Worm (Caenorhabditis elegans): ENCODE measurements around the gene E02H1.1.

Gene E02H1.1

DNA sequence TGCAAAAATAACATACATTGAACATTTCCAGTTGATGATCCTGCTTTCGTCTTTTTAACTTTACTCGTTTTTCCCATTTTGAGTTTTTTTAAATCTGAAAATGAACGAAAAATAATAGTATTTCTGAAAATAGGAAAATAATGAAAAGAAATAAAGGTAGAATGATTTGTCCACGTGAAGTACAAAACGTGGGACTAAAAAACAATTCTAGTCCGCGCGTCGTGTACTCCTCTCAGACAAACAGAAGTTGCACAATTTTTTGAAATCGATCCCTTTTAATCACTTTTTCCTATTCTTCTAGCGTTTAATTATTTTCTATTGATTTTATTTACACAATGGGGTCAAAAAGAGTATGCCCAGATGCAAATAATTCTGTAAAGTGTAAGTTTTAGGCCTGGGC, at the start of gene E02H1.1, which contains the start of gene tag-124:
E02H1.1 (minus strand) TSS at position 94 of the 400 bp plus-strand sequence.
tag-124 (plus strand) TSS at position 222 of the 400 bp plus-strand sequence.
- TF ChIP-seq ama-1 (optimal IDR thresholded peaks at IDR 0.05) (no peak), tbx-11 (GFP tag; IDR thresholded peaks at IDR 0.05) (no peak), hnd-1 (tag; optimal IDR thresholded peaks at IDR 0.05) (no peak), F13C5.2 (tag; optimal IDR thresholded peaks at IDR 0.05) (peak; percentile 43), tbx-37 (GFP tag; conservative IDR thresholded peaks at IDR 0.05) (peak; percentile 78), ets-7 (tag; optimal IDR thresholded peaks at IDR 0.05) (no peak)

- TF ChIP-seq ama-1 (optimal IDR thresholded peaks at IDR 0.05) (no peak), ceh-13 (GFP tag; optimal IDR thresholded peaks at IDR 0.05) (no peak), tbx-37 (GFP tag; conservative IDR thresholded peaks at IDR 0.05) (no peak), ceh-36 (tag; optimal IDR thresholded peaks at IDR 0.05) (no peak), tra-4 (tag; optimal IDR thresholded peaks at IDR 0.05) (no peak), sea-1 (GFP tag; conservative IDR thresholded peaks at IDR 0.05) (no peak), ets-7 (tag; optimal IDR thresholded peaks at IDR 0.05) (no peak), tbx-11 (GFP tag; IDR thresholded peaks at IDR 0.05) (no peak), flt-1 (GFP tag; IDR thresholded peaks at IDR 0.05) (no peak), B0310.2 (tag; optimal IDR thresholded peaks at IDR 0.05) (no peak), hnd-1 (tag; optimal IDR thresholded peaks at IDR 0.05) (no peak), scrt-1 (GFP tag; IDR thresholded peaks at IDR 0.05) (no peak), hmbx-1 (tag; optimal IDR thresholded peaks at IDR 0.05) (no peak)
Observed at ce11 chrII:9636300-9636699, 45.3 kb upstream of the E02H1.1 start, which contains the start of gene ZK1307.7. ZK1307.7 (plus strand) TSS chrII:9636600.

ce11 chrII:9625930-9626329, 35.0 kb upstream of the E02H1.1 start:
- no peak for TF ChIP-seq tbx-37 (GFP tag; conservative IDR thresholded peaks at IDR 0.05)
- TF ChIP-seq aly-1 (tag; optimal IDR thresholded peaks at IDR 0.05), result no peak
- TF ChIP-seq ama-1 (optimal IDR thresholded peaks at IDR 0.05), result no peak
- TF ChIP-seq ceh-36 (tag; optimal IDR thresholded peaks at IDR 0.05), result no peak
- no peak for TF ChIP-seq sea-1 (GFP tag; conservative IDR thresholded peaks at IDR 0.05)
- TF ChIP-seq hnd-1 (tag; optimal IDR thresholded peaks at IDR 0.05), result no peak
- TF ChIP-seq ets-7 (tag; optimal IDR thresholded peaks at IDR 0.05), result no peak
- TF ChIP-seq tbx-11 (GFP tag; IDR thresholded peaks at IDR 0.05), result no peak
- no peak for TF ChIP-seq pes-1 (GFP tag; IDR thresholded peaks at IDR 0.05)
- no peak for TF ChIP-seq scrt-1 (GFP tag; IDR thresholded peaks at IDR 0.05)
- no peak for TF ChIP-seq B0310.2 (tag; optimal IDR thresholded peaks at IDR 0.05)

DNA sequence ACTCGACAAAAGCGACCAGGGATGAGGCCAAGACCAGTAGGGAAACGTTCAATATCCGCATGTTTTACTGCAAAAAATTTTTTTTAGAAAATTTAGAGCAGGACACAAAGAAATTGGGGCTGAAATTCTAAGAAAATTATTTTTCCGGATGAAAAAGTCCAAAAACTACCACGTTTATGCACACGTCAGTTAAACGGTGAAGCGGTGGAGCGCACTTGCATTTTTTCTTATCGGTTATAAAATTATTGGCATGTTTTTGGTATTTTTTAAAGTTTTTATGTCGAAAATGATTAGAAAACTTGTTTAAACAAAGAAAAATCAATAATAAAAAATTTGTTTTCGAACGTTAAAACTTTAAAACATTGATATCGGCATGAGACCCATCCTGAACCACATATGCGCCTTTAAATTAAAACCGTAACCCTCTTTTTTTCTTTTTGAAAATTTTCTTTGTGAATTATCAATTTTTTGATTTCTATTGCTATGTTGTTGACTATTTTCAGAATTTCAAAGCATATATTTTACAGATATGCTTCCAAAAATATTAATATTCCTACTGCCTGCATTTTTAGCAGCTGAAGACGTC, 33.2 kb upstream of the E02H1.1 start, which contains the start of the genes dnj-20 and ZK1307.8:
dnj-20 (minus strand) TSS at position 67 of the 586 bp plus-strand sequence.
ZK1307.8 (plus strand) TSS at position 504 of the 586 bp plus-strand sequence.
- TF ChIP-seq ceh-13 (GFP tag; optimal IDR thresholded peaks at IDR 0.05), result no peak
- TF ChIP-seq tra-4 (tag; optimal IDR thresholded peaks at IDR 0.05), result no peak
- TF ChIP-seq hmbx-1 (tag; optimal IDR thresholded peaks at IDR 0.05), result no peak
- no peak for TF ChIP-seq ceh-36 (tag; optimal IDR thresholded peaks at IDR 0.05)
- TF ChIP-seq aly-1 (tag; optimal IDR thresholded peaks at IDR 0.05), result no peak
- no peak for TF ChIP-seq B0310.2 (tag; optimal IDR thresholded peaks at IDR 0.05)
- no peak for TF ChIP-seq flt-1 (GFP tag; IDR thresholded peaks at IDR 0.05)
- TF ChIP-seq hmg-4 (GFP tag; optimal IDR thresholded peaks at IDR 0.05), result no peak
- no peak for TF ChIP-seq tbx-11 (GFP tag; IDR thresholded peaks at IDR 0.05)
- TF ChIP-seq tbx-37 (GFP tag; conservative IDR thresholded peaks at IDR 0.05), result no peak
- no peak for TF ChIP-seq ets-7 (tag; optimal IDR thresholded peaks at IDR 0.05)
- no peak for TF ChIP-seq pes-1 (GFP tag; IDR thresholded peaks at IDR 0.05)
- TF ChIP-seq F13C5.2 (tag; optimal IDR thresholded peaks at IDR 0.05), result no peak
- no peak for TF ChIP-seq hnd-1 (tag; optimal IDR thresholded peaks at IDR 0.05)
- no peak for TF ChIP-seq scrt-1 (GFP tag; IDR thresholded peaks at IDR 0.05)

ce11 chrII:9621913-9622348, 31.0 kb upstream of the E02H1.1 start:
- TF ChIP-seq hmg-4 (GFP tag; optimal IDR thresholded peaks at IDR 0.05) (no peak), ceh-36 (tag; optimal IDR thresholded peaks at IDR 0.05) (no peak), hmbx-1 (tag; optimal IDR thresholded peaks at IDR 0.05) (no peak), F13C5.2 (tag; optimal IDR thresholded peaks at IDR 0.05) (no peak), tbx-11 (GFP tag; IDR thresholded peaks at IDR 0.05) (no peak), aly-1 (tag; optimal IDR thresholded peaks at IDR 0.05) (no peak)

DNA sequence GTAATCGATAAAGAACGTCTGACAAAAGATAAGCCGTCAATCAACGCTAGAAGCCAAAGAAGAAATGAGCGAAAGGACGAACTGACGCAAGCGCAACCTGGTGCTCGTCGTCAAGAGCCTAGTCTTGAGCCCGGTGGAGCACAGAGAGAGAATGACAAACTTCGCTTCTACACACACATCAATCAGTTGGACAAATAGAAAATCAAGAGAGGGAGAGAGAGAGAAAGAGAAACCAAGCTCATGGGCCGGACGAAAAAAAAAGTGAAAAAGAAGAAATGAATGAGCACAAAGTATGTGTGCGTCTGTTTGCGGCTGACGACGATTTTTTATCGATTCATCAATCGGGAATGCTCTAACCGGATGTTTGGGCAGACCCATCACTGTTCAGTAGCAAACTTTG, 30.2 kb upstream of the E02H1.1 start:
- TF ChIP-seq ama-1 (optimal IDR thresholded peaks at IDR 0.05) (no peak), tra-4 (tag; optimal IDR thresholded peaks at IDR 0.05) (no peak), ceh-13 (GFP tag; optimal IDR thresholded peaks at IDR 0.05) (no peak)

ce11 chrII:9620616-9621015, 29.7 kb upstream of the E02H1.1 start:
- TF ChIP-seq aly-1 (tag; optimal IDR thresholded peaks at IDR 0.05), result no peak

DNA sequence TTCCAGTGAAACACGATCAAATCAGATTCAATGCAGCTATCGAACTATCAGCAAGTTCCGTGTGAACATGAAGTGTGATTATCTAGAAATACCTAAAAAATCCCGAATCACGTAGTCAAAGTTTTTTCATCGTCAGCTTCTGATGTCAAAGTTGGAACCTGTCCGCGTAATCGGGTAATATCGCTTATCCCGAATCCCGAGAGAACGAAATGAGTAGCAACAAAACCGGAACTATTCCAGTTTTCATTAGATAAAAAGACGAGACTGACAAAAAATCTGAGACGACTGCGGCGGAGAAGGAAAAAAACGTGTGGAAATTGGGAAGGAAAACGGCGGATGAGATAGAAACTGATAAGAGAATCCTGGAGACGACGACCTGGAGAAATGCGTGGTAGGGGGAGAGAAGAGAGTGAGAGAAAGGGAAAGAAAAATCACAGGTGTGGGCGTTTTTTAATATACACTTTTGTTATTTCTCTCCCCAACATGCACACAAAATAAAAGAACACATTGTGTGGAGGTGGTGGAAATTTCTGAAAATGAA, 29.1 kb upstream of the E02H1.1 start:
- TF ChIP-seq tra-4 (tag; optimal IDR thresholded peaks at IDR 0.05) (no peak), hmg-4 (GFP tag; optimal IDR thresholded peaks at IDR 0.05) (peak; percentile 11)

- TF ChIP-seq F13C5.2 (tag; optimal IDR thresholded peaks at IDR 0.05) (no peak), ceh-13 (GFP tag; optimal IDR thresholded peaks at IDR 0.05) (no peak), tra-4 (tag; optimal IDR thresholded peaks at IDR 0.05) (no peak), pes-1 (GFP tag; IDR thresholded peaks at IDR 0.05) (no peak), flt-1 (GFP tag; IDR thresholded peaks at IDR 0.05) (no peak), hmg-4 (GFP tag; optimal IDR thresholded peaks at IDR 0.05) (no peak), sea-1 (GFP tag; conservative IDR thresholded peaks at IDR 0.05) (no peak), hnd-1 (tag; optimal IDR thresholded peaks at IDR 0.05) (no peak), ets-7 (tag; optimal IDR thresholded peaks at IDR 0.05) (no peak)
Observed at ce11 chrII:9619402-9619862, 28.5 kb upstream of the E02H1.1 start.
